Fruit fly (Drosophila melanogaster) whole organism, embryonic: ENCODE measurements around the gene CG5805.

Experiments
- Adf1 ChIP-seq: fragments of 200-800 bp; sonication (Bioruptor generic); IDR thresholded peaks from 2 replicates; pipeline ENCODE4 v1.3.6; 2022; ENCODE audit warnings: missing biosample characterization, missing genetic modification characterization
- CG10267 ChIP-seq: fragments of 200-800 bp; sonication (Bioruptor generic); optimal IDR thresholded peaks from 2 replicates; lab custom pipeline; 2018; ENCODE audit warnings: missing biosample characterization, mild to moderate bottlenecking, missing genetic modification characterization, moderate library complexity
- CG10431 ChIP-seq: fragments of 200-800 bp; sonication (Bioruptor generic); optimal IDR thresholded peaks from 3 replicates; lab custom pipeline; 2018; ENCODE audit warnings: missing biosample characterization, mild to moderate bottlenecking, missing genetic modification characterization
- CG11085 ChIP-seq: fragments of 200-800 bp; sonication (Bioruptor generic); IDR thresholded peaks from 2 replicates; pipeline ENCODE4 v1.3.6; 2022; ENCODE audit warnings: missing biosample characterization, missing genetic modification characterization
- CG11093 ChIP-seq: fragments of 200-800 bp; sonication (Bioruptor generic); IDR thresholded peaks from 3 replicates; pipeline ENCODE4 v1.3.6; 2022; ENCODE audit warnings: missing biosample characterization, missing genetic modification characterization
- CG12942 ChIP-seq: fragments of 200-800 bp; sonication (Bioruptor generic); optimal IDR thresholded peaks from 3 replicates; lab custom pipeline; 2016; ENCODE audit warnings: missing biosample characterization, missing genetic modification characterization
- CG13287 ChIP-seq: fragments of 200-800 bp; sonication (Bioruptor generic); IDR thresholded peaks from 2 replicates; pipeline ENCODE4 v1.3.6; 2022; ENCODE audit warnings: missing biosample characterization, missing genetic modification characterization; ENCODE audit not compliant: partially characterized antibody
- CG14965 ChIP-seq: fragments of 200-800 bp; sonication (Bioruptor generic); optimal IDR thresholded peaks from 2 replicates; lab custom pipeline; 2016; ENCODE audit warnings: missing biosample characterization, missing genetic modification characterization, borderline replicate concordance
- CG15514 ChIP-seq: fragments of 200-800 bp; sonication (Bioruptor generic); optimal IDR thresholded peaks from 3 replicates; lab custom pipeline; 2017; ENCODE audit warnings: missing biosample characterization, missing genetic modification characterization, mild to moderate bottlenecking, moderate library complexity, missing genetic modification reagents
- CG2678 ChIP-seq: fragments of 200-800 bp; sonication (Bioruptor generic); optimal IDR thresholded peaks from 3 replicates; lab custom pipeline; 2019; ENCODE audit warnings: missing biosample characterization, mild to moderate bottlenecking, missing genetic modification characterization, moderate library complexity
- CG2875 ChIP-seq: fragments of 200-800 bp; sonication (Bioruptor generic); optimal IDR thresholded peaks from 2 replicates; lab custom pipeline; 2017; ENCODE audit warnings: missing biosample characterization, mild to moderate bottlenecking, missing genetic modification characterization, missing genetic modification reagents
- CG3281 ChIP-seq: fragments of 200-800 bp; sonication (Bioruptor generic); optimal IDR thresholded peaks from 3 replicates; lab custom pipeline; 2017; ENCODE audit warnings: missing biosample characterization, mild to moderate bottlenecking, missing genetic modification characterization
- CG3407 ChIP-seq: fragments of 200-800 bp; sonication (Bioruptor generic); optimal IDR thresholded peaks from 2 replicates; lab custom pipeline; 2018; ENCODE audit warnings: missing biosample characterization, mild to moderate bottlenecking, missing genetic modification characterization
- CG3726 ChIP-seq: fragments of 200-800 bp; sonication (Bioruptor generic); IDR thresholded peaks from 3 replicates; pipeline ENCODE4, ENCODE4 v1.3.6; 2022; ENCODE audit warnings: missing biosample characterization, missing genetic modification characterization
- CG7963 ChIP-seq: fragments of 200-800 bp; sonication (Bioruptor generic); IDR thresholded peaks from 3 replicates; pipeline ENCODE4 v1.3.6; 2022; ENCODE audit warnings: missing biosample characterization, missing genetic modification characterization; ENCODE audit not compliant: partially characterized antibody
- CG8290 ChIP-seq, 3 experiments: fragments of 200-800 bp; sonication (Bioruptor generic); optimal IDR thresholded peaks; 2 replicates each; lab custom pipeline; 2016 to 2019; ENCODE audit warnings: missing biosample characterization in 3 of 3, missing genetic modification characterization in 3 of 3, mild to moderate bottlenecking in 2 of 3, moderate library complexity in 1 of 3
- CG8765 ChIP-seq: fragments of 200-800 bp; sonication (Bioruptor generic); IDR thresholded peaks from 2 replicates; pipeline ENCODE4 v1.3.6; 2022; ENCODE audit warnings: missing biosample characterization, missing genetic modification characterization
- CkIIα-i1 ChIP-seq: fragments of 200-800 bp; sonication (Bioruptor generic); IDR thresholded peaks from 2 replicates; pipeline ENCODE4 v1.3.6; 2022; ENCODE audit warnings: missing biosample characterization, missing genetic modification characterization
- D19A ChIP-seq: fragments of 200-800 bp; optimal IDR thresholded peaks from 3 replicates; lab custom pipeline; 2019; ENCODE audit warnings: missing biosample characterization, mild to moderate bottlenecking, missing genetic modification characterization, moderate library complexity
- Dip2 ChIP-seq: fragments of 200-800 bp; sonication (Bioruptor generic); IDR thresholded peaks from 2 replicates; pipeline ENCODE4 v1.3.6; 2022; ENCODE audit warnings: missing biosample characterization, missing genetic modification characterization
- Fer1 ChIP-seq: fragments of 200-800 bp; sonication (Bioruptor generic); optimal IDR thresholded peaks from 2 replicates; lab custom pipeline; 2017; ENCODE audit warnings: missing biosample characterization, mild to moderate bottlenecking, missing genetic modification characterization
- GATAe ChIP-seq: fragments of 200-800 bp; sonication (Bioruptor generic); conservative IDR thresholded peaks from 2 replicates; pipeline ENCODE4 v1.3.6; 2022; ENCODE audit warnings: missing biosample characterization, missing genetic modification characterization
- H15 ChIP-seq: fragments of 200-800 bp; sonication (Bioruptor generic); IDR thresholded peaks from 3 replicates; pipeline ENCODE4 v1.3.6; 2022; ENCODE audit warnings: missing biosample characterization, missing genetic modification characterization
- HHEX ChIP-seq: fragments of 200-800 bp; sonication (Bioruptor generic); optimal IDR thresholded peaks from 3 replicates; lab custom pipeline; 2017; ENCODE audit warnings: missing biosample characterization, mild to moderate bottlenecking, missing genetic modification characterization, missing genetic modification reagents
- HLHmδ ChIP-seq: fragments of 200-800 bp; sonication (Bioruptor generic); optimal IDR thresholded peaks from 2 replicates; lab custom pipeline; 2018; ENCODE audit warnings: missing biosample characterization, mild to moderate bottlenecking, missing genetic modification characterization, moderate library complexity
- Hand ChIP-seq: fragments of 200-800 bp; sonication (Bioruptor generic); optimal IDR thresholded peaks from 2 replicates; lab custom pipeline; 2017; ENCODE audit warnings: mild to moderate bottlenecking, missing biosample characterization, missing genetic modification reagents, missing genetic modification characterization
- Hr78 ChIP-seq, 2 experiments: fragments of 200-800 bp in 1 of 2; fragments of >200 bp in 1 of 2; sonication (Bioruptor generic) in 1 of 2; optimal IDR thresholded peaks; 2 replicates each; lab custom pipeline; 2017 to 2019; ENCODE audit warnings: missing biosample characterization in 2 of 2, missing genetic modification characterization in 2 of 2, mild to moderate bottlenecking in 1 of 2, moderate library complexity in 1 of 2
- Mrtf ChIP-seq: fragments of 200-800 bp; sonication (Bioruptor generic); IDR thresholded peaks from 3 replicates; pipeline ENCODE4 v1.3.6; 2022; ENCODE audit warnings: missing biosample characterization, missing genetic modification characterization
- Side ChIP-seq: fragments of 200-800 bp; sonication (Bioruptor generic); optimal IDR thresholded peaks from 2 replicates; lab custom pipeline; 2016; ENCODE audit warnings: missing biosample characterization, missing genetic modification characterization
- Ssrp ChIP-seq: fragments of 200-800 bp; sonication (Bioruptor generic); optimal IDR thresholded peaks from 2 replicates; lab custom pipeline; 2018; ENCODE audit warnings: missing biosample characterization, mild to moderate bottlenecking, missing genetic modification characterization, moderate library complexity
- Xrp1 ChIP-seq: fragments of 200-800 bp; sonication (Bioruptor generic); IDR thresholded peaks from 2 replicates; pipeline ENCODE4 v1.3.6; 2022; ENCODE audit warnings: missing biosample characterization, missing genetic modification characterization
- ab ChIP-seq: fragments of 200-800 bp; sonication (Bioruptor generic); optimal IDR thresholded peaks from 2 replicates; lab custom pipeline; 2016; ENCODE audit warnings: missing biosample characterization, missing genetic modification characterization
- ase ChIP-seq: fragments of 200-800 bp; sonication (Bioruptor generic); IDR thresholded peaks from 3 replicates; pipeline ENCODE4 v1.3.6; 2022; ENCODE audit warnings: missing biosample characterization, missing genetic modification characterization
- cad ChIP-seq: fragments of >200 bp; optimal IDR thresholded peaks from 2 replicates; lab custom pipeline; 2017; ENCODE audit warnings: missing biosample characterization, missing genetic modification characterization
- chinmo ChIP-seq: fragments of 200-800 bp; sonication (Bioruptor generic); IDR thresholded peaks from 4 replicates; pipeline ENCODE4 v1.3.6; 2022; ENCODE audit warnings: missing biosample characterization, missing genetic modification characterization; ENCODE audit not compliant: partially characterized antibody
- ci ChIP-seq: fragments of 200-800 bp; sonication (Bioruptor generic); IDR thresholded peaks from 3 replicates; pipeline ENCODE4 v1.3.6; 2022; ENCODE audit warnings: missing biosample characterization, missing genetic modification characterization
- dmrt99B ChIP-seq: fragments of 200-800 bp; sonication (Bioruptor generic); optimal IDR thresholded peaks from 2 replicates; lab custom pipeline; 2018; ENCODE audit warnings: missing biosample characterization, mild to moderate bottlenecking, missing genetic modification characterization, moderate library complexity
- exex ChIP-seq: fragments of 200-800 bp; sonication (Bioruptor generic); optimal IDR thresholded peaks from 4 replicates; lab custom pipeline; 2018; ENCODE audit warnings: missing biosample characterization, mild to moderate bottlenecking, missing genetic modification characterization, moderate library complexity
- gro ChIP-seq: fragments of 200-800 bp; sonication (Bioruptor generic); optimal IDR thresholded peaks from 2 replicates; lab custom pipeline; 2016; ENCODE audit warnings: missing biosample characterization, missing genetic modification characterization
- kay ChIP-seq: fragments of 200-800 bp; sonication (Bioruptor generic); optimal IDR thresholded peaks from 2 replicates; lab custom pipeline; 2016; ENCODE audit warnings: missing biosample characterization, missing genetic modification characterization
- klu ChIP-seq: fragments of 200-800 bp; sonication (Bioruptor generic); IDR thresholded peaks from 2 replicates; pipeline ENCODE4 v1.3.6; 2022; ENCODE audit warnings: missing biosample characterization, missing genetic modification characterization
- lbe ChIP-seq: fragments of 200-800 bp; sonication (Bioruptor generic); optimal IDR thresholded peaks from 2 replicates; lab custom pipeline; 2016; ENCODE audit warnings: missing biosample characterization, mild to moderate bottlenecking, missing genetic modification characterization
- org-1 ChIP-seq: fragments of 200-800 bp; sonication (Bioruptor generic); optimal IDR thresholded peaks from 2 replicates; lab custom pipeline; 2017; ENCODE audit warnings: missing biosample characterization, missing genetic modification characterization
- p53 ChIP-seq: fragments of 200-800 bp; sonication (Bioruptor generic); optimal IDR thresholded peaks from 2 replicates; lab custom pipeline; 2016; ENCODE audit warnings: missing biosample characterization, missing genetic modification characterization
- pan ChIP-seq, 4 experiments: fragments of >200 bp in 3 of 4; fragments of 200-800 bp in 1 of 4; sonication (Bioruptor generic) in 1 of 4; optimal IDR thresholded peaks in 3 of 4; IDR thresholded peaks in 1 of 4; 2 replicates each; pipeline versions ENCODE4 v1.3.6 to Lab custom; 2017 to 2022; ENCODE audit warnings: missing biosample characterization in 2 of 4, missing genetic modification characterization in 2 of 4, mixed read lengths in 1 of 4
- pb ChIP-seq: fragments of 200-800 bp; sonication (Bioruptor generic); optimal IDR thresholded peaks from 3 replicates; lab custom pipeline; 2016; ENCODE audit warnings: missing biosample characterization, missing genetic modification characterization
- sob ChIP-seq: fragments of 200-800 bp; sonication (Bioruptor generic); IDR thresholded peaks from 2 replicates; pipeline ENCODE4 v1.3.6; 2022; ENCODE audit warnings: missing biosample characterization, missing genetic modification characterization
- zen ChIP-seq: fragments of 200-800 bp; sonication (Bioruptor generic); optimal IDR thresholded peaks from 3 replicates; lab custom pipeline; 2018; ENCODE audit warnings: missing biosample characterization, mild to moderate bottlenecking, missing genetic modification characterization, moderate library complexity

Gene CG5805

dm6 chr3R:24816993-24817854 lies 30.0 kb upstream of the CG5805 start, which contains the start of the genes CG5808 and Saf-B (continued):
- no peak for TF ChIP-seq CG12942
- no peak for TF ChIP-seq pan (optimal IDR thresholded peaks at IDR 0.05; lab: Kevin White, UChicago)
- TF ChIP-seq pan (GFP tag; optimal IDR thresholded peaks at IDR 0.05 in 1 of 2, IDR thresholded peaks at IDR 0.05 in 1 of 2) = peak in 1 of 2 experiments; percentile 63
- no peak for TF ChIP-seq Adf1 (GFP tag; lab: Robert Waterston, UW)
- peak; percentile 81 for TF ChIP-seq CG7963 (GFP tag; lab: Robert Waterston, UW)
- TF ChIP-seq Xrp1 = peak; percentile 49; the same call in 1 of the 2 replicates
- TF ChIP-seq CG14965 (GFP tag; lab: Kevin White, UChicago) = no peak
- no peak for TF ChIP-seq org-1
- peak; percentile 54 for TF ChIP-seq kay (GFP tag; lab: Kevin White, UChicago)
- TF ChIP-seq CG8290 (GFP tag; optimal IDR thresholded peaks at IDR 0.05; lab: Kevin White, UChicago) = peak; percentile 96
- TF ChIP-seq CG8290 (tag; optimal IDR thresholded peaks at IDR 0.05; lab: Kevin White, UChicago) = peak in 1 of 2 experiments; percentile 98
- TF ChIP-seq D19A (tag; lab: Kevin White, UChicago) = no peak
- TF ChIP-seq CG2875 = no peak
- TF ChIP-seq Side (GFP tag; lab: Kevin White, UChicago) = no peak
- no peak for TF ChIP-seq Fer1 (GFP tag; lab: Kevin White, UChicago)
- TF ChIP-seq GATAe (GFP tag; lab: Robert Waterston, UW) = no peak
- TF ChIP-seq zen (tag; lab: Kevin White, UChicago) = peak; percentile 32
- no peak for TF ChIP-seq cad (GFP tag; lab: Kevin White, UChicago)
- no peak for TF ChIP-seq CG3281
- TF ChIP-seq gro (GFP tag; lab: Kevin White, UChicago) = no peak
- TF ChIP-seq CG11093 (GFP tag; lab: Robert Waterston, UW) = no peak
- TF ChIP-seq CG10267 (tag; lab: Kevin White, UChicago) = peak; percentile 67
- peak; percentile 76 for TF ChIP-seq CG13287 (GFP tag; lab: Robert Waterston, UW)
- no peak for TF ChIP-seq ci
- no peak; the same call in 1 of the 2 replicates for TF ChIP-seq klu (GFP tag; lab: Robert Waterston, UW)
- no peak for TF ChIP-seq ase (GFP tag; lab: Robert Waterston, UW)
- TF ChIP-seq exex = no peak
- no peak for TF ChIP-seq CG3407 (GFP tag; lab: Kevin White, UChicago)
- peak; percentile 41 for TF ChIP-seq Ssrp (tag; lab: Kevin White, UChicago)
- TF ChIP-seq Mrtf = no peak
- no peak for TF ChIP-seq Hand (GFP tag; lab: Kevin White, UChicago)
- TF ChIP-seq p53 (GFP tag; lab: Kevin White, UChicago) = no peak
- no peak for TF ChIP-seq CG2678
- TF ChIP-seq chinmo (GFP tag; lab: Robert Waterston, UW) = 0 out of 4 replicates have a peak, but pooled peaks have one; percentile 77
- peak; percentile 33; the same call in 1 of the 2 replicates for TF ChIP-seq sob (GFP tag; lab: Robert Waterston, UW)
- no peak for TF ChIP-seq pb (GFP tag; lab: Kevin White, UChicago)
- no peak for TF ChIP-seq HLHmδ (GFP tag; lab: Kevin White, UChicago)
- peak; percentile 72 for TF ChIP-seq CkIIα-i1 (GFP tag; lab: Robert Waterston, UW)
- TF ChIP-seq CG10431 (GFP tag; lab: Kevin White, UChicago) = no peak
- no peak for TF ChIP-seq CG8765 (GFP tag; lab: Robert Waterston, UW)
- no peak for TF ChIP-seq CG3726
- TF ChIP-seq CG15514 (GFP tag; lab: Kevin White, UChicago) = peak; percentile 41
- no peak for TF ChIP-seq dmrt99B (tag; lab: Kevin White, UChicago)
- no peak for TF ChIP-seq CG11085 (GFP tag; lab: Robert Waterston, UW)
- no peak for TF ChIP-seq lbe (GFP tag; lab: Kevin White, UChicago)
- no peak for TF ChIP-seq Dip2
- TF ChIP-seq H15 = no peak
- TF ChIP-seq HHEX (GFP tag; lab: Kevin White, UChicago) = no peak
- no peak for TF ChIP-seq Hr78 (GFP tag; optimal IDR thresholded peaks at IDR 0.05; lab: Kevin White, UChicago)
- no peak for TF ChIP-seq ab (GFP tag; lab: Kevin White, UChicago)
